Worm (Caenorhabditis elegans) whole organism, late embryonic: Measurements from ENCODE around the gene fbxa-134.

Experiments
- C08G9.2 ChIP-seq: sonication (generic microtip); optimal IDR thresholded peaks from 2 replicates; lab custom pipeline; 2016; ENCODE audit warnings: mild to moderate bottlenecking, missing genetic modification characterization, moderate library complexity, missing compliant biosample characterization
- K09A11.1 ChIP-seq: sonication (generic microtip); optimal IDR thresholded peaks from 2 replicates; lab custom pipeline; 2017; ENCODE audit warnings: antibody characterized with exemption, mild to moderate bottlenecking, missing genetic modification characterization, missing compliant biosample characterization; ENCODE audit not compliant: insufficient read depth
- Y22D7AL.16 ChIP-seq: sonication (generic microtip); optimal IDR thresholded peaks from 2 replicates; lab custom pipeline; 2016; ENCODE audit warnings: missing genetic modification characterization, missing compliant biosample characterization
- ahr-1 ChIP-seq: sonication (generic microtip); optimal IDR thresholded peaks from 2 replicates; lab custom pipeline; 2016; ENCODE audit warnings: missing genetic modification characterization, missing compliant biosample characterization
- ceh-14 ChIP-seq: sonication (generic microtip); optimal IDR thresholded peaks from 2 replicates; lab custom pipeline; 2016; ENCODE audit warnings: missing genotype, missing genetic modification characterization, missing compliant biosample characterization
- ceh-19 ChIP-seq: fragments of 200-800 bp; sonication (Bioruptor generic); optimal IDR thresholded peaks from 2 replicates; lab custom pipeline; 2018; ENCODE audit warnings: mild to moderate bottlenecking, missing genetic modification characterization, missing compliant biosample characterization
- ceh-24 ChIP-seq: sonication (generic microtip); optimal IDR thresholded peaks from 2 replicates; lab custom pipeline; 2016; ENCODE audit warnings: mild to moderate bottlenecking, missing genetic modification characterization, missing compliant biosample characterization
- ceh-30 ChIP-seq: fragments of 150-350 bp; optimal IDR thresholded peaks from 2 replicates; lab custom pipeline; 2014; ENCODE audit warnings: missing biosample characterization, missing genetic modification characterization
- ceh-34 ChIP-seq: sonication (generic microtip); optimal IDR thresholded peaks from 2 replicates; lab custom pipeline; 2016; ENCODE audit warnings: mild to moderate bottlenecking, missing genetic modification characterization, missing compliant biosample characterization
- ceh-45 ChIP-seq: fragments of 200-800 bp; sonication (Bioruptor generic); IDR thresholded peaks from 2 replicates; pipeline ENCODE4 v1.3.6; 2022; ENCODE audit warnings: missing genetic modification reagents, missing genetic modification characterization, missing compliant biosample characterization
- ceh-48 ChIP-seq: sonication (generic microtip); optimal IDR thresholded peaks from 2 replicates; lab custom pipeline; 2016; ENCODE audit warnings: missing genetic modification characterization, inconsistent platforms, missing compliant biosample characterization
- ceh-6 ChIP-seq: fragments of 200-800 bp; sonication (Bioruptor generic); optimal IDR thresholded peaks from 2 replicates; lab custom pipeline; 2018; ENCODE audit warnings: mild to moderate bottlenecking, missing genetic modification characterization, missing compliant biosample characterization
- dmd-4 ChIP-seq: sonication (generic microtip); optimal IDR thresholded peaks from 2 replicates; lab custom pipeline; 2016; ENCODE audit warnings: borderline replicate concordance, missing genetic modification characterization, missing compliant biosample characterization
- dve-1 ChIP-seq: sonication (generic microtip); optimal IDR thresholded peaks from 2 replicates; lab custom pipeline; 2017; ENCODE audit warnings: antibody characterized with exemption, mild to moderate bottlenecking, missing genetic modification characterization, missing compliant biosample characterization
- elt-4 ChIP-seq: sonication (generic microtip); optimal IDR thresholded peaks from 2 replicates; lab custom pipeline; 2016; ENCODE audit warnings: missing genetic modification characterization, missing compliant biosample characterization
- hlh-13 ChIP-seq: fragments of 200-800 bp; sonication (Bioruptor generic); optimal IDR thresholded peaks from 2 replicates; lab custom pipeline; 2018; ENCODE audit warnings: mild to moderate bottlenecking, missing genetic modification characterization, missing compliant biosample characterization
- lin-11 ChIP-seq: fragments of 200-800 bp; sonication (Bioruptor generic); optimal IDR thresholded peaks from 2 replicates; lab custom pipeline; 2018; ENCODE audit warnings: mild to moderate bottlenecking, missing genetic modification characterization, missing compliant biosample characterization
- madf-2 ChIP-seq: sonication (generic microtip); optimal IDR thresholded peaks from 2 replicates; lab custom pipeline; 2017; ENCODE audit warnings: missing genetic modification characterization, missing compliant biosample characterization
- mec-3 ChIP-seq: sonication (generic microtip); optimal IDR thresholded peaks from 2 replicates; lab custom pipeline; 2016; ENCODE audit warnings: borderline replicate concordance, missing genetic modification characterization, missing compliant biosample characterization
- pat-9 ChIP-seq: fragments of 200-800 bp; sonication (Bioruptor generic); optimal IDR thresholded peaks from 2 replicates; lab custom pipeline; 2018; ENCODE audit warnings: mild to moderate bottlenecking, missing genetic modification characterization, moderate library complexity, missing compliant biosample characterization
- pha-2 ChIP-seq: sonication (generic microtip); optimal IDR thresholded peaks from 2 replicates; lab custom pipeline; 2017; ENCODE audit warnings: mild to moderate bottlenecking, missing genetic modification characterization, missing compliant biosample characterization
- pha-4 ChIP-seq: fragments of 150-350 bp; optimal IDR thresholded peaks from 2 replicates; lab custom pipeline; 2018; ENCODE audit warnings: missing biosample characterization, missing genetic modification reagents, missing genetic modification characterization
- pqm-1 ChIP-seq: sonication (generic microtip); optimal IDR thresholded peaks from 2 replicates; lab custom pipeline; 2016; ENCODE audit warnings: missing genetic modification characterization, missing compliant biosample characterization
- ref-2 ChIP-seq: sonication (generic microtip); optimal IDR thresholded peaks from 2 replicates; lab custom pipeline; 2016; ENCODE audit warnings: missing genetic modification characterization, missing compliant biosample characterization
- rnt-1 ChIP-seq: sonication (generic microtip); optimal IDR thresholded peaks from 2 replicates; lab custom pipeline; 2016; ENCODE audit warnings: missing genetic modification characterization, missing compliant biosample characterization
- sox-2 ChIP-seq: fragments of 200-800 bp; sonication (Bioruptor generic); IDR thresholded peaks from 2 replicates; pipeline ENCODE4 v1.3.6; 2022; ENCODE audit warnings: missing genetic modification reagents, missing genetic modification characterization, missing compliant biosample characterization
- sox-4 ChIP-seq: sonication (generic microtip); optimal IDR thresholded peaks from 2 replicates; lab custom pipeline; 2017; ENCODE audit warnings: mild to moderate bottlenecking, missing genetic modification characterization, inconsistent platforms, missing compliant biosample characterization
- syd-9 ChIP-seq: sonication (generic microtip); optimal IDR thresholded peaks from 2 replicates; lab custom pipeline; 2016; ENCODE audit warnings: mild to moderate bottlenecking, missing genetic modification characterization, moderate library complexity, missing compliant biosample characterization
- tbx-2 ChIP-seq: sonication (generic microtip); optimal IDR thresholded peaks from 2 replicates; lab custom pipeline; 2016; ENCODE audit warnings: missing genetic modification characterization, missing compliant biosample characterization
- tbx-7 ChIP-seq: sonication (generic microtip); optimal IDR thresholded peaks from 2 replicates; lab custom pipeline; 2016; ENCODE audit warnings: missing genotype, missing genetic modification characterization, missing compliant biosample characterization
- ttx-3 ChIP-seq: sonication (generic microtip); optimal IDR thresholded peaks from 2 replicates; lab custom pipeline; 2016; ENCODE audit warnings: missing genetic modification reagents, missing genetic modification characterization, missing compliant biosample characterization
- unc-3 ChIP-seq, 2 experiments: fragments of 200-800 bp in 1 of 2; sonication (Bioruptor generic) in 1 of 2; sonication (generic microtip) in 1 of 2; conservative IDR thresholded peaks in 1 of 2; optimal IDR thresholded peaks in 1 of 2; 2 replicates each; pipeline versions ENCODE4 v1.3.6 to Lab custom; 2016 to 2022; ENCODE audit warnings: missing compliant biosample characterization in 2 of 2, missing genetic modification characterization in 2 of 2, missing genetic modification reagents in 1 of 2
- unc-42 ChIP-seq: sonication (generic microtip); optimal IDR thresholded peaks from 2 replicates; lab custom pipeline; 2016; ENCODE audit warnings: missing genotype, missing genetic modification characterization, missing compliant biosample characterization
- unc-55 ChIP-seq: sonication (generic microtip); optimal IDR thresholded peaks from 2 replicates; lab custom pipeline; 2017; ENCODE audit warnings: missing biosample characterization, missing genetic modification reagents, missing genetic modification characterization
- unc-86 ChIP-seq: sonication (generic microtip); optimal IDR thresholded peaks from 2 replicates; lab custom pipeline; 2016; ENCODE audit warnings: missing genetic modification characterization, missing compliant biosample characterization
- zip-5 ChIP-seq: sonication (generic microtip); optimal IDR thresholded peaks from 2 replicates; lab custom pipeline; 2016; ENCODE audit warnings: missing genetic modification characterization, missing compliant biosample characterization

fbxa-134 gene

DNA sequence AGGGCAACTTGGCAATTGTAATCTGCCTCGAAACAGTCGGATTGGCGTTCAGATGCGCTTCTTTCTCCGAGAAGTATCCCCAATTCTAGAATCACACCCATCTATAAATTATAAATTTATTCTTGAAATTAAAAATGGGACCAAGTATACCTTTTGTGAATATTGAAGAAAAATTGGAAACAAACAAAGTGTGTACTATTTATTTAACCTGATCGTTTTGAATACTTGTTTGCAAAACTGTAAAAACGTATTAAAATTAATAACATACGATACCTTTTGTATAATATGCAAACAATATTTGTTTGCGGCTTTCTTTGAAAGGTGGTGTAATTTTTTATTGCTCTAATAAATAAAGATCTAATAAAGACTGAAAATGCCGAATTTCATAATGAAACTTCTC, 40.3 kb downstream of the fbxa-134 start, which contains the start of gene Y61B8B.3:
Gene Y61B8B.3 (minus strand): TSS at position 101 of the 400 bp plus-strand sequence.
- TF ChIP-seq pha-2 (tag; lab: Kevin White, UChicago) (no peak), ttx-3 (tag; lab: Kevin White, UChicago) (no peak), tbx-7 (tag; lab: Kevin White, UChicago) (no peak), pat-9 (tag; lab: Kevin White, UChicago) (no peak), syd-9 (tag; lab: Kevin White, UChicago) (no peak), unc-86 (tag; lab: Kevin White, UChicago) (no peak), C08G9.2 (no peak), sox-2 (GFP tag; lab: Robert Waterston, UW) (no peak), pqm-1 (tag; lab: Kevin White, UChicago) (no peak), lin-11 (no peak), sox-4 (tag; lab: Kevin White, UChicago) (no peak), unc-55 (GFP tag; lab: Kevin White, UChicago) (no peak), unc-3 (GFP tag; conservative IDR thresholded peaks at IDR 0.05; lab: Robert Waterston, UW) (no peak), unc-3 (tag; optimal IDR thresholded peaks at IDR 0.05; lab: Kevin White, UChicago) (no peak)

DNA sequence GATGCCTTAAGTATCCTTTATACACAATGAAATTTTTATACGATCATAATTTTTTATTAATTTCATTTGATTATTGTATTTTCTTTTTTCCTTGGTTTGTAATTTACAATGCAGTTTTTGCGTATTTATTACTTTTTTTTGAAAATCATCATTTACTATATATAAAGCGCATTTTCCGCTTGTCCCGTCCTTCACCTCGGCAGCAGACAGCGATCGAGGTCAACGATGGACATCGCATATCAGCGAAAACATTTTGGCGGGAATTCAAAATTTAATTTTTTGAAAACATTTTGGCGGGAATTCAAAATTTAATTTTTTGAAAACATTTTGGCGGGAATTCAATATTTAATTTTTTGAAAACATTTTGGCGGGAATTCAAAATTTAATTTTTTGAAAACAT, 44.7 kb downstream of the fbxa-134 start:
- TF ChIP-seq dve-1 (tag; lab: Kevin White, UChicago) (no peak), pqm-1 (tag; lab: Kevin White, UChicago) (no peak), ceh-30 (tag; lab: Kevin White, UChicago) (no peak), pha-4 (no peak), elt-4 (no peak), ahr-1 (tag; lab: Kevin White, UChicago) (no peak), K09A11.1 (tag; lab: Kevin White, UChicago) (no peak), unc-86 (tag; lab: Kevin White, UChicago) (no peak), unc-3 (GFP tag; conservative IDR thresholded peaks at IDR 0.05; lab: Robert Waterston, UW) (no peak), unc-3 (tag; optimal IDR thresholded peaks at IDR 0.05; lab: Kevin White, UChicago) (no peak)

DNA sequence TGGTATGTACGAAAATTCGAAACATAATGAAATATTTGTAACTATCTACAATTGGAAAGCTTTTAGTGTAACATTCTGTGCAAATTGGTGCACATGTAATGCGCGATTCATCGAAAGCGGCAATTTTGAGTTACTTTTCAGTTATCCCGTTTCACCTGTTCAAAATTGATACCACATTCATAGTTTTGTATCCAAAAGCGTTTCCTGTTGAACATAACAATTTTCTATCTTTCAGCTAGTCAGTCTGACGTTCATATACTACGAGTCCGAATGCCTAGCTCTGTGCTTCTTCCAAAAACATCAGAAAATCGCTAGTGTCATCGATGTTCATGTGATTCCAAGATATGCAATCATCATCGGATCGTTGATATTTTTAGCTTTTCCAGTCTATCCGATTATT, 49.3 kb downstream of the fbxa-134 start:
- TF ChIP-seq pha-2 (tag; lab: Kevin White, UChicago) (no peak), madf-2 (tag; lab: Kevin White, UChicago) (no peak), C08G9.2 (no peak), Y22D7AL.16 (tag; lab: Kevin White, UChicago) (no peak), ahr-1 (tag; lab: Kevin White, UChicago) (no peak), K09A11.1 (tag; lab: Kevin White, UChicago) (no peak), ceh-48 (tag; lab: Kevin White, UChicago) (no peak), unc-42 (tag; lab: Kevin White, UChicago) (no peak), ceh-14 (tag; lab: Kevin White, UChicago) (no peak), ttx-3 (tag; lab: Kevin White, UChicago) (no peak), ceh-19 (GFP tag; lab: Kevin White, UChicago) (no peak)

DNA sequence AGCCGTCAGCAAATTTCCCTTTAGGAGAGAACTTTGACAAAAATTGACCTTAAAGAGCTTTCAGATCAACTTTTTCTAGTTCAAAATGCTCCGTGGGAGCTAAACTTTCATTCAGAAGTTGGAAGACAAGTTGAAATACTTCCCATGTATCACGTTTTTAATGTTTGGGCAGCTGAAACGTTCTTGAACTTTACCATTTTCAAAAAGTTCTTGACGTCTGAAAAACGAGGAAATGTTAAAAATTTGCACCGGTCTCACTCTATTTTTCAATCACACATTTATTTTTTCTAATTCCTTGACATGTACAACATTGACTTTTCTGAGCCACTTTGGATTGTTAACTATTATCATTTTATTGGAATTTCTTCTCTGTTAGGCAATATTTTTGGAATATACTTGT, 49.9 kb downstream of the fbxa-134 start, which contains the start of gene sri-70:
Gene sri-70 (plus strand): TSS at position 301 of the 400 bp plus-strand sequence.
- TF ChIP-seq tbx-2, result no peak
- no peak for TF ChIP-seq tbx-7 (tag; lab: Kevin White, UChicago)
- TF ChIP-seq zip-5 (tag; lab: Kevin White, UChicago), result no peak
- TF ChIP-seq madf-2 (tag; lab: Kevin White, UChicago), result no peak
- no peak for TF ChIP-seq mec-3 (tag; lab: Kevin White, UChicago)
- TF ChIP-seq hlh-13, result no peak
- TF ChIP-seq dmd-4 (tag; lab: Kevin White, UChicago), result no peak
- TF ChIP-seq ceh-34 (tag; lab: Kevin White, UChicago), result no peak
- no peak for TF ChIP-seq unc-86 (tag; lab: Kevin White, UChicago)
- TF ChIP-seq C08G9.2, result no peak
- no peak for TF ChIP-seq ref-2
- TF ChIP-seq ceh-14 (tag; lab: Kevin White, UChicago), result no peak
- TF ChIP-seq K09A11.1 (tag; lab: Kevin White, UChicago), result no peak
- no peak for TF ChIP-seq lin-11
- no peak for TF ChIP-seq rnt-1
- TF ChIP-seq ceh-6, result no peak
- no peak for TF ChIP-seq ceh-45 (GFP tag; lab: Robert Waterston, UW)
- no peak for TF ChIP-seq pqm-1 (tag; lab: Kevin White, UChicago)
- no peak for TF ChIP-seq ceh-24
